Fruit fly (Drosophila melanogaster) whole organism, embryonic: ENCODE data around the gene CG31908.

Source experiments
- Ada2b ChIP-seq: fragments of 200-800 bp; sonication (Bioruptor generic); IDR thresholded peaks from 2 replicates; pipeline ENCODE4 v1.3.6; 2022; ENCODE audit warnings: missing biosample characterization, missing genetic modification characterization
- Atf6 ChIP-seq: fragments of 200-800 bp; sonication (Bioruptor generic); IDR thresholded peaks from 2 replicates; pipeline ENCODE4 v1.3.6; 2022; ENCODE audit warnings: missing biosample characterization, missing genetic modification characterization
- CG10209 ChIP-seq: fragments of 200-800 bp; sonication (Bioruptor generic); optimal IDR thresholded peaks from 3 replicates; lab custom pipeline; 2017; ENCODE audit warnings: missing biosample characterization, mild to moderate bottlenecking, missing genetic modification characterization, missing genetic modification reagents
- CG11696 ChIP-seq: fragments of 200-800 bp; sonication (Bioruptor generic); IDR thresholded peaks from 2 replicates; pipeline ENCODE4 v1.3.6; 2022; ENCODE audit warnings: missing biosample characterization, missing genetic modification characterization
- CG12659 ChIP-seq: fragments of 200-800 bp; sonication (Bioruptor generic); optimal IDR thresholded peaks from 3 replicates; lab custom pipeline; 2017; ENCODE audit warnings: mild to moderate bottlenecking, missing biosample characterization, missing genetic modification reagents, missing genetic modification characterization
- CG14050 ChIP-seq: fragments of 200-800 bp; sonication (Bioruptor generic); IDR thresholded peaks from 3 replicates; pipeline ENCODE4 v1.3.6; 2022; ENCODE audit warnings: missing biosample characterization, missing genetic modification characterization
- CG14667 ChIP-seq: fragments of 200-800 bp; sonication (Bioruptor generic); IDR thresholded peaks from 2 replicates; pipeline ENCODE4 v1.3.6; 2022; ENCODE audit warnings: missing biosample characterization, missing genetic modification characterization
- CG15073 ChIP-seq: fragments of 200-800 bp; sonication (Bioruptor generic); optimal IDR thresholded peaks from 2 replicates; lab custom pipeline; 2016; ENCODE audit warnings: missing biosample characterization, missing genetic modification characterization
- CG18599 ChIP-seq: fragments of 200-800 bp; sonication (Bioruptor generic); optimal IDR thresholded peaks from 3 replicates; lab custom pipeline; 2017; ENCODE audit warnings: missing biosample characterization, missing genetic modification characterization, mild to moderate bottlenecking, moderate library complexity, missing genetic modification reagents
- CG31441 ChIP-seq: fragments of 200-800 bp; sonication (Bioruptor generic); IDR thresholded peaks from 2 replicates; pipeline ENCODE4 v1.3.6; 2022; ENCODE audit warnings: missing biosample characterization, missing genetic modification characterization
- CG32767 ChIP-seq: fragments of 200-800 bp; sonication (Bioruptor generic); IDR thresholded peaks from 2 replicates; pipeline ENCODE4 v1.3.6; 2022; ENCODE audit warnings: missing biosample characterization, missing genetic modification characterization
- CG34376 ChIP-seq: fragments of 200-800 bp; sonication (Bioruptor generic); optimal IDR thresholded peaks from 2 replicates; lab custom pipeline; 2018; ENCODE audit warnings: missing biosample characterization, mild to moderate bottlenecking, missing genetic modification characterization
- CG4282 ChIP-seq: fragments of 200-800 bp; sonication (Bioruptor generic); optimal IDR thresholded peaks from 2 replicates; lab custom pipeline; 2016; ENCODE audit warnings: missing biosample characterization, missing genetic modification characterization
- CG9609 ChIP-seq: fragments of 200-800 bp; sonication (Bioruptor generic); optimal IDR thresholded peaks from 3 replicates; lab custom pipeline; 2016; ENCODE audit warnings: missing biosample characterization, missing genetic modification characterization
- Dbx ChIP-seq: fragments of 200-800 bp; sonication (Bioruptor generic); IDR thresholded peaks from 3 replicates; pipeline ENCODE4 v1.3.6; 2022; ENCODE audit warnings: missing biosample characterization, missing genetic modification characterization
- Deaf1 ChIP-seq: fragments of 200-800 bp; optimal IDR thresholded peaks from 3 replicates; lab custom pipeline; 2019; ENCODE audit warnings: missing biosample characterization, mild to moderate bottlenecking, missing genetic modification characterization, moderate library complexity
- Doc3 ChIP-seq: fragments of 200-800 bp; sonication (Bioruptor generic); IDR thresholded peaks from 3 replicates; pipeline ENCODE4 v1.3.6; 2022; ENCODE audit warnings: missing biosample characterization, missing genetic modification characterization; ENCODE audit not compliant: partially characterized antibody
- E2f1 ChIP-seq: fragments of 200-800 bp; sonication (Bioruptor generic); IDR thresholded peaks from 2 replicates; pipeline ENCODE4 v1.3.6; 2022; ENCODE audit warnings: missing biosample characterization, missing genetic modification characterization
- HLH54F ChIP-seq: fragments of 200-800 bp; sonication (Bioruptor generic); optimal IDR thresholded peaks from 3 replicates; lab custom pipeline; 2016; ENCODE audit warnings: missing biosample characterization, missing genetic modification characterization
- Lpt ChIP-seq: fragments of >200 bp; optimal IDR thresholded peaks from 2 replicates; lab custom pipeline; 2018; ENCODE audit warnings: missing biosample characterization, missing genetic modification characterization
- Neu2 ChIP-seq: fragments of 200-800 bp; sonication (Bioruptor generic); optimal IDR thresholded peaks from 3 replicates; lab custom pipeline; 2016; ENCODE audit warnings: missing biosample characterization, missing genetic modification characterization, borderline replicate concordance
- Optix ChIP-seq: fragments of 200-800 bp; sonication (Bioruptor generic); IDR thresholded peaks from 3 replicates; pipeline ENCODE4 v1.3.6; 2022; ENCODE audit warnings: missing biosample characterization, missing genetic modification characterization
- Tbp ChIP-seq: fragments of >200 bp; optimal IDR thresholded peaks from 2 replicates; lab custom pipeline; 2018; ENCODE audit warnings: missing biosample characterization, missing genetic modification characterization
- Usf ChIP-seq: fragments of 200-800 bp; sonication (Bioruptor generic); optimal IDR thresholded peaks from 2 replicates; lab custom pipeline; 2017; ENCODE audit warnings: missing genotype, missing biosample characterization, missing genetic modification characterization
- az2 ChIP-seq: fragments of 200-800 bp; sonication (Bioruptor generic); optimal IDR thresholded peaks from 3 replicates; lab custom pipeline; 2016; ENCODE audit warnings: missing biosample characterization, missing genetic modification characterization
- bab2 ChIP-seq: fragments of 200-800 bp; sonication (Bioruptor generic); optimal IDR thresholded peaks from 2 replicates; lab custom pipeline; 2016; ENCODE audit warnings: missing biosample characterization, missing genetic modification characterization
- chinmo ChIP-seq: fragments of 200-800 bp; sonication (Bioruptor generic); IDR thresholded peaks from 4 replicates; pipeline ENCODE4 v1.3.6; 2022; ENCODE audit warnings: missing biosample characterization, missing genetic modification characterization; ENCODE audit not compliant: partially characterized antibody
- chn ChIP-seq: fragments of 200-800 bp; sonication (Bioruptor generic); optimal IDR thresholded peaks from 2 replicates; lab custom pipeline; 2016; ENCODE audit warnings: missing biosample characterization, missing genetic modification characterization
- ci ChIP-seq: fragments of 200-800 bp; sonication (Bioruptor generic); IDR thresholded peaks from 3 replicates; pipeline ENCODE4 v1.3.6; 2022; ENCODE audit warnings: missing biosample characterization, missing genetic modification characterization
- crol ChIP-seq: fragments of 200-800 bp; sonication (Bioruptor generic); IDR thresholded peaks from 2 replicates; pipeline ENCODE4 v1.3.6; 2022; ENCODE audit warnings: missing biosample characterization, missing genetic modification characterization
- crp ChIP-seq, 2 experiments: fragments of 200-800 bp; sonication (Bioruptor generic); optimal IDR thresholded peaks; 2 replicates in 1 of 2; 3 replicates in 1 of 2; lab custom pipeline; 2017; ENCODE audit warnings: missing biosample characterization in 2 of 2, missing genetic modification characterization in 2 of 2, mild to moderate bottlenecking in 1 of 2, moderate library complexity in 1 of 2
- dm ChIP-seq: fragments of 200-800 bp; sonication (Bioruptor generic); optimal IDR thresholded peaks from 3 replicates; lab custom pipeline; 2016; ENCODE audit warnings: missing biosample characterization, missing genetic modification characterization
- dmrt99B ChIP-seq: fragments of 200-800 bp; sonication (Bioruptor generic); optimal IDR thresholded peaks from 2 replicates; lab custom pipeline; 2018; ENCODE audit warnings: missing biosample characterization, mild to moderate bottlenecking, missing genetic modification characterization, moderate library complexity
- en ChIP-seq: fragments of 200-800 bp; sonication (Bioruptor generic); optimal IDR thresholded peaks from 2 replicates; lab custom pipeline; 2016; ENCODE audit warnings: missing biosample characterization, missing genetic modification characterization
- gsb ChIP-seq: fragments of 200-800 bp; sonication (Bioruptor generic); IDR thresholded peaks from 2 replicates; pipeline ENCODE4 v1.3.6; 2022; ENCODE audit warnings: missing biosample characterization, missing genetic modification characterization
- gsb-n ChIP-seq: fragments of 200-800 bp; sonication (Bioruptor generic); optimal IDR thresholded peaks from 3 replicates; lab custom pipeline; 2018; ENCODE audit warnings: missing biosample characterization, mild to moderate bottlenecking, missing genetic modification characterization
- gt ChIP-seq: fragments of 200-800 bp; sonication (Bioruptor generic); IDR thresholded peaks from 2 replicates; pipeline ENCODE4 v1.3.6; 2022; ENCODE audit warnings: missing biosample characterization, missing genetic modification characterization
- ind ChIP-seq: fragments of 200-800 bp; sonication (Bioruptor generic); optimal IDR thresholded peaks from 3 replicates; lab custom pipeline; 2016; ENCODE audit warnings: missing biosample characterization, missing genetic modification characterization
- p53 ChIP-seq: fragments of 200-800 bp; sonication (Bioruptor generic); optimal IDR thresholded peaks from 2 replicates; lab custom pipeline; 2016; ENCODE audit warnings: missing biosample characterization, missing genetic modification characterization
- pb ChIP-seq: fragments of 200-800 bp; sonication (Bioruptor generic); optimal IDR thresholded peaks from 3 replicates; lab custom pipeline; 2016; ENCODE audit warnings: missing biosample characterization, missing genetic modification characterization
- pita ChIP-seq: fragments of 200-800 bp; sonication (Bioruptor generic); optimal IDR thresholded peaks from 2 replicates; lab custom pipeline; 2017; ENCODE audit warnings: missing biosample characterization, mild to moderate bottlenecking, missing genetic modification characterization
- repo ChIP-seq: fragments of 200-800 bp; sonication (Bioruptor generic); optimal IDR thresholded peaks from 2 replicates; lab custom pipeline; 2016; ENCODE audit warnings: missing biosample characterization, missing genetic modification characterization
- seq ChIP-seq: fragments of 200-800 bp; sonication (Bioruptor generic); IDR thresholded peaks from 2 replicates; pipeline ENCODE4 v1.3.6; 2022; ENCODE audit warnings: missing biosample characterization, missing genetic modification characterization
- slp2 ChIP-seq: fragments of 200-800 bp; sonication (Bioruptor generic); optimal IDR thresholded peaks from 2 replicates; lab custom pipeline; 2016; ENCODE audit warnings: missing biosample characterization, missing genetic modification characterization
- sqz ChIP-seq: fragments of 200-800 bp; sonication (Bioruptor generic); optimal IDR thresholded peaks from 3 replicates; lab custom pipeline; 2018; ENCODE audit warnings: missing biosample characterization, mild to moderate bottlenecking, missing genetic modification characterization
- tio ChIP-seq: fragments of 200-800 bp; sonication (Bioruptor generic); optimal IDR thresholded peaks from 2 replicates; lab custom pipeline; 2017; ENCODE audit warnings: missing biosample characterization, missing genetic modification characterization, inconsistent platforms
- trh ChIP-seq: fragments of 200-800 bp; sonication (Bioruptor generic); optimal IDR thresholded peaks from 2 replicates; lab custom pipeline; 2016; ENCODE audit warnings: missing biosample characterization, missing genetic modification characterization
- ttk ChIP-seq: fragments of 200-800 bp; sonication (Bioruptor generic); IDR thresholded peaks from 2 replicates; pipeline ENCODE4 v2.1.2; 2022; ENCODE audit warnings: missing biosample characterization, missing genetic modification characterization
- yki ChIP-seq: fragments of >200 bp; optimal IDR thresholded peaks from 3 replicates; lab custom pipeline; 2018
- z ChIP-seq: fragments of 200-800 bp; sonication (Bioruptor generic); IDR thresholded peaks from 3 replicates; pipeline ENCODE4 v1.3.6; 2022; ENCODE audit warnings: missing biosample characterization, missing genetic modification characterization

CG31908 gene

dm6 chr2L:7042150-7042811 lies 15.1 kb upstream of the CG31908 start (continued):
- no peak for TF ChIP-seq en
- peak; percentile 17 for TF ChIP-seq CG9609 (GFP tag; lab: Kevin White, UChicago)
- peak; percentile 27; the same call in 1 of the 2 replicates for TF ChIP-seq CG32767 (GFP tag; lab: Robert Waterston, UW)
- TF ChIP-seq crp (GFP tag; optimal IDR thresholded peaks at IDR 0.05; lab: Kevin White, UChicago): peak; percentile 99 to 100
- peak; percentile 22; the same call in 1 of the 3 replicates for TF ChIP-seq CG14050 (GFP tag; lab: Robert Waterston, UW)
- no peak for TF ChIP-seq az2 (GFP tag; lab: Kevin White, UChicago)

- peak; percentile 32 for TF ChIP-seq CG12659 (GFP tag; lab: Kevin White, UChicago)
- TF ChIP-seq CG31441: peak; percentile 59
- peak; percentile 31; the same call in 1 of the 3 replicates for TF ChIP-seq Dbx (GFP tag; lab: Robert Waterston, UW)
- peak; percentile 66 for TF ChIP-seq Ada2b (GFP tag; lab: Robert Waterston, UW)
- TF ChIP-seq Lpt (GFP tag; lab: Kevin White, UChicago): no peak
- TF ChIP-seq seq: peak; percentile 49; the same call in 1 of the 2 replicates
- TF ChIP-seq repo (GFP tag; lab: Kevin White, UChicago): no peak
- TF ChIP-seq CG10209 (GFP tag; lab: Kevin White, UChicago): peak; percentile 48
- TF ChIP-seq crol (GFP tag; lab: Robert Waterston, UW): no peak
- no peak for TF ChIP-seq gsb (GFP tag; lab: Robert Waterston, UW)
- TF ChIP-seq Atf6 (GFP tag; lab: Robert Waterston, UW): no peak; the same call in 1 of the 2 replicates
- TF ChIP-seq yki (lab: Kevin White, UChicago): no peak
- TF ChIP-seq ind (GFP tag; lab: Kevin White, UChicago): peak; percentile 64
- TF ChIP-seq ttk (GFP tag; lab: Robert Waterston, UW): no peak; the same call in 1 of the 2 replicates
- TF ChIP-seq ci (GFP tag; lab: Robert Waterston, UW): peak; percentile 66; the same call in 2 of the 3 replicates
- peak; percentile 55 for TF ChIP-seq slp2 (GFP tag; lab: Kevin White, UChicago)
- TF ChIP-seq pb (GFP tag; lab: Kevin White, UChicago): no peak
- peak; percentile 52 for TF ChIP-seq CG18599
- TF ChIP-seq HLH54F (GFP tag; lab: Kevin White, UChicago): peak; percentile 35
- TF ChIP-seq pita (GFP tag; lab: Kevin White, UChicago): no peak
- TF ChIP-seq dmrt99B (tag; lab: Kevin White, UChicago): peak; percentile 69
- TF ChIP-seq CG14667 (GFP tag; lab: Robert Waterston, UW): no peak
- peak; percentile 4 for TF ChIP-seq gsb-n (tag; lab: Kevin White, UChicago)
- no peak for TF ChIP-seq Neu2 (GFP tag; lab: Kevin White, UChicago)
- peak; percentile 62 for TF ChIP-seq CG11696 (GFP tag; lab: Robert Waterston, UW)
- no peak for TF ChIP-seq gt (GFP tag; lab: Robert Waterston, UW)
- TF ChIP-seq sqz (GFP tag; lab: Kevin White, UChicago): no peak
- TF ChIP-seq Optix (GFP tag; lab: Robert Waterston, UW): 0 out of 3 replicates have a peak, but pooled peaks have one; percentile 15
- no peak for TF ChIP-seq Tbp (GFP tag; lab: Kevin White, UChicago)
- TF ChIP-seq Deaf1: no peak
- no peak for TF ChIP-seq CG34376 (GFP tag; lab: Kevin White, UChicago)
- peak; percentile 79 for TF ChIP-seq tio
- TF ChIP-seq Usf (GFP tag; lab: Kevin White, UChicago): no peak
- peak; percentile 59; the same call in 1 of the 2 replicates for TF ChIP-seq E2f1 (GFP tag; lab: Robert Waterston, UW)
- TF ChIP-seq z (GFP tag; lab: Robert Waterston, UW): no peak
- no peak for TF ChIP-seq CG15073
- peak; percentile 31 for TF ChIP-seq bab2 (GFP tag; lab: Kevin White, UChicago)
- TF ChIP-seq Doc3 (GFP tag; lab: Robert Waterston, UW): no peak
- peak; percentile 15 for TF ChIP-seq dm (GFP tag; lab: Kevin White, UChicago)
- peak; percentile 69 for TF ChIP-seq chn (GFP tag; lab: Kevin White, UChicago)
- no peak for TF ChIP-seq trh (GFP tag; lab: Kevin White, UChicago)
- TF ChIP-seq p53 (GFP tag; lab: Kevin White, UChicago): peak; percentile 5
- no peak for TF ChIP-seq chinmo (GFP tag; lab: Robert Waterston, UW)
- TF ChIP-seq CG4282 (GFP tag; lab: Kevin White, UChicago): peak; percentile 35
Observed at dm6 chr2L:7039342-7039684, 12.1 kb upstream of the CG31908 start.
